Worm (Caenorhabditis elegans) whole organism, L4 larva: Measurements from ENCODE around the gene smcl-1.
A peak's percentile ranks its signal among the peaks of the same experiment; 100 is the strongest.

ENCODE experiments used
- F49E8.2 ChIP-seq: sonication (generic microtip); optimal IDR thresholded peaks from 2 replicates; lab custom pipeline; 2016; ENCODE audit warnings: missing compliant biosample characterization, mild to moderate bottlenecking, missing genetic modification characterization, borderline replicate concordance
- Y75B8A.6 ChIP-seq: fragments of 200-800 bp; sonication (Bioruptor generic); IDR thresholded peaks from 2 replicates; pipeline ENCODE4 v1.3.6; 2022; ENCODE audit warnings: missing genetic modification reagents, missing genetic modification characterization, missing compliant biosample characterization
- aha-1 ChIP-seq: fragments of 150-350 bp; peaks from one replicate; lab custom pipeline; 2014; ENCODE audit warnings: missing biosample characterization, missing genetic modification characterization
- ceh-20 ChIP-seq: fragments of 200-800 bp; sonication (Bioruptor generic); IDR thresholded peaks from 2 replicates; pipeline ENCODE4 v1.3.6; 2022; ENCODE audit warnings: missing genetic modification reagents, missing genetic modification characterization, missing compliant biosample characterization
- ceh-44 ChIP-seq: fragments of 200-800 bp; sonication (Bioruptor generic); IDR thresholded peaks from 2 replicates; pipeline ENCODE4 v1.3.6; 2022; ENCODE audit warnings: missing genetic modification reagents, missing genetic modification characterization, missing compliant biosample characterization
- ctbp-1 ChIP-seq: fragments of 200-800 bp; sonication (Bioruptor generic); IDR thresholded peaks from 2 replicates; pipeline ENCODE4 v1.3.6; 2022; ENCODE audit warnings: missing genetic modification reagents, missing genetic modification characterization, missing compliant biosample characterization
- daf-16 ChIP-seq, 3 experiments: sonication (generic microtip); optimal IDR thresholded peaks; 2 replicates each; lab custom pipeline; 2016 to 2017; ENCODE audit warnings: missing genetic modification characterization in 3 of 3, missing genetic modification reagents in 3 of 3, mild to moderate bottlenecking in 2 of 3, missing compliant biosample characterization in 2 of 3, missing biosample characterization in 1 of 3, moderate library complexity in 1 of 3
- daf-8 ChIP-seq: fragments of 200-800 bp; sonication (Bioruptor generic); IDR thresholded peaks from 2 replicates; pipeline ENCODE4 v1.3.6; 2022; ENCODE audit warnings: missing genetic modification characterization, missing compliant biosample characterization
- dmd-6 ChIP-seq: fragments of 200-800 bp; sonication (Bioruptor generic); IDR thresholded peaks from 2 replicates; pipeline ENCODE4 v1.3.6; 2022; ENCODE audit warnings: missing genetic modification reagents, missing genetic modification characterization, missing compliant biosample characterization
- dmd-8 ChIP-seq: fragments of 200-800 bp; sonication (Bioruptor generic); IDR thresholded peaks from 2 replicates; pipeline ENCODE4 v1.3.6; 2022; ENCODE audit warnings: missing genetic modification characterization, missing compliant biosample characterization
- dpl-1 ChIP-seq: fragments of 150-350 bp; optimal IDR thresholded peaks from 2 replicates; lab custom pipeline; 2014; ENCODE audit warnings: missing biosample characterization, missing genetic modification reagents, missing genetic modification characterization
- dve-1 ChIP-seq: sonication (generic microtip); optimal IDR thresholded peaks from 2 replicates; lab custom pipeline; 2017; ENCODE audit warnings: antibody characterized with exemption, mild to moderate bottlenecking, missing genetic modification characterization, missing compliant biosample characterization; ENCODE audit not compliant: insufficient read depth
- fkh-10 ChIP-seq: fragments of 150-350 bp; optimal IDR thresholded peaks from 2 replicates; lab custom pipeline; 2014; ENCODE audit warnings: missing biosample characterization, missing genetic modification reagents, missing genetic modification characterization
- hif-1 ChIP-seq, 2 experiments: sonication (generic microtip); optimal IDR thresholded peaks; 2 replicates each; lab custom pipeline; 2016 to 2017; ENCODE audit warnings: missing compliant biosample characterization in 2 of 2, missing genetic modification characterization in 2 of 2, missing genetic modification reagents in 2 of 2, missing genotype in 2 of 2, mild to moderate bottlenecking in 1 of 2
- hlh-11 ChIP-seq: fragments of 200-800 bp; sonication (Bioruptor generic); optimal IDR thresholded peaks from 2 replicates; lab custom pipeline; 2018; ENCODE audit warnings: mild to moderate bottlenecking, missing genetic modification characterization, missing compliant biosample characterization
- hlh-30 ChIP-seq: sonication (generic microtip); optimal IDR thresholded peaks from 2 replicates; lab custom pipeline; 2017; ENCODE audit warnings: antibody characterized with exemption, mild to moderate bottlenecking, missing genetic modification characterization, missing compliant biosample characterization; ENCODE audit not compliant: insufficient read depth
- hmg-1.1 ChIP-seq: fragments of 200-800 bp; sonication (Bioruptor generic); IDR thresholded peaks from 2 replicates; pipeline ENCODE4 v1.3.6; 2022; ENCODE audit warnings: missing genetic modification reagents, missing genetic modification characterization, missing compliant biosample characterization
- lin-13 ChIP-seq: fragments of 150-350 bp; optimal IDR thresholded peaks from 2 replicates; lab custom pipeline; 2014; ENCODE audit warnings: missing biosample characterization, missing genetic modification reagents, missing genetic modification characterization
- lsy-2 ChIP-seq, 2 experiments: fragments of 150-350 bp in 1 of 2; sonication (generic microtip) in 1 of 2; optimal IDR thresholded peaks; 2 replicates each; lab custom pipeline; 2014 to 2017; ENCODE audit warnings: missing biosample characterization in 2 of 2, missing genetic modification characterization in 2 of 2
- madf-5 ChIP-seq, 2 experiments: fragments of 200-800 bp; sonication (Bioruptor generic); IDR thresholded peaks; 2 replicates each; pipeline ENCODE4 v1.3.6; 2022; ENCODE audit warnings: missing compliant biosample characterization in 2 of 2, missing genetic modification characterization in 2 of 2
- mdl-1 ChIP-seq, 2 experiments: fragments of 150-350 bp in 1 of 2; sonication (generic microtip) in 1 of 2; optimal IDR thresholded peaks; 2 replicates each; lab custom pipeline; 2014 to 2017; ENCODE audit warnings: missing biosample characterization in 2 of 2, missing genetic modification characterization in 2 of 2
- mep-1 ChIP-seq: fragments of 150-350 bp; sonication (generic microtip); optimal IDR thresholded peaks from 3 replicates; lab custom pipeline; 2014; ENCODE audit warnings: missing biosample characterization, missing genetic modification characterization
- mes-2 ChIP-seq: sonication (generic microtip); optimal IDR thresholded peaks from 2 replicates; lab custom pipeline; 2016; ENCODE audit warnings: missing genotype, mild to moderate bottlenecking, missing genetic modification characterization, missing compliant biosample characterization; ENCODE audit not compliant: poor library complexity, severe bottlenecking
- mxl-3 ChIP-seq: fragments of 200-800 bp; sonication (Bioruptor generic); optimal IDR thresholded peaks from 2 replicates; lab custom pipeline; 2018; ENCODE audit warnings: mild to moderate bottlenecking, missing genetic modification characterization, missing compliant biosample characterization
- nhr-237 ChIP-seq: sonication (generic microtip); optimal IDR thresholded peaks from 2 replicates; lab custom pipeline; 2017; ENCODE audit warnings: missing biosample characterization, missing genetic modification characterization
- nhr-28 ChIP-seq: fragments of 150-350 bp; optimal IDR thresholded peaks from 2 replicates; lab custom pipeline; 2014; ENCODE audit warnings: missing biosample characterization, missing genetic modification characterization
- nhr-6 ChIP-seq: fragments of 150-350 bp; optimal IDR thresholded peaks from 2 replicates; lab custom pipeline; 2014; ENCODE audit warnings: missing biosample characterization, missing genetic modification characterization
- nhr-76 ChIP-seq: fragments of 150-350 bp; optimal IDR thresholded peaks from 2 replicates; lab custom pipeline; 2014; ENCODE audit warnings: missing biosample characterization, missing genetic modification characterization
- pha-4 ChIP-seq, 2 experiments: fragments of 150-350 bp in 1 of 2; fragments of 200-800 bp in 1 of 2; sonication (Bioruptor generic) in 1 of 2; IDR thresholded peaks in 1 of 2; optimal IDR thresholded peaks in 1 of 2; 2 replicates each; pipeline versions ENCODE4 v1.3.6 to Lab custom; 2014 to 2022; ENCODE audit warnings: missing genetic modification characterization in 2 of 2, missing genetic modification reagents in 2 of 2, missing biosample characterization in 1 of 2, missing compliant biosample characterization in 1 of 2
- rbr-2 ChIP-seq: sonication (generic microtip); optimal IDR thresholded peaks from 2 replicates; lab custom pipeline; 2016; ENCODE audit warnings: missing genotype, missing genetic modification characterization, missing compliant biosample characterization
- saeg-2 ChIP-seq: fragments of 200-800 bp; sonication (Bioruptor generic); IDR thresholded peaks from 2 replicates; pipeline ENCODE4 v1.3.6; 2022; ENCODE audit warnings: missing genetic modification reagents, missing genetic modification characterization, missing compliant biosample characterization
- set-16 ChIP-seq: fragments of 200-800 bp; sonication (Bioruptor generic); IDR thresholded peaks from 2 replicates; pipeline ENCODE4 v1.3.6; 2022; ENCODE audit warnings: missing genetic modification reagents, missing genetic modification characterization, missing compliant biosample characterization
- snpc-4 ChIP-seq: fragments of 150-350 bp; optimal IDR thresholded peaks from 2 replicates; lab custom pipeline; 2014; ENCODE audit warnings: missing biosample characterization, missing genetic modification characterization
- unc-130 ChIP-seq: sonication (generic microtip); optimal IDR thresholded peaks from 2 replicates; lab custom pipeline; 2016; ENCODE audit warnings: missing genetic modification reagents, missing genetic modification characterization, missing compliant biosample characterization
- unc-62 ChIP-seq, 3 experiments: fragments of 150-350 bp in 1 of 3; sonication (generic microtip); optimal IDR thresholded peaks in 2 of 3; peaks in 1 of 3; 1 replicate in 1 of 3; 2 replicates in 2 of 3; lab custom pipeline; 2014 to 2017; ENCODE audit warnings: missing biosample characterization in 3 of 3, missing genetic modification characterization in 3 of 3, missing genetic modification reagents in 3 of 3, missing genotype in 1 of 3
- vab-7 ChIP-seq: fragments of 200-800 bp; sonication (Bioruptor generic); IDR thresholded peaks from 2 replicates; pipeline ENCODE4 v1.3.6; 2022; ENCODE audit warnings: missing genetic modification reagents, missing genetic modification characterization, missing compliant biosample characterization

smcl-1 gene

ce11 chrX:11664184-11664583, 29.1 kb upstream of the smcl-1 start:
- TF ChIP-seq unc-130 (GFP tag; lab: Kevin White, UChicago) (no peak), nhr-76 (tag; lab: Kevin White, UChicago) (no peak), F49E8.2 (no peak), daf-16 (GFP tag; optimal IDR thresholded peaks at IDR 0.05; lab: Kevin White, UChicago) (no peak), daf-16 (tag; optimal IDR thresholded peaks at IDR 0.05; lab: Kevin White, UChicago) (peak; percentile 52), vab-7 (GFP tag; lab: Robert Waterston, UW) (no peak), fkh-10 (GFP tag; lab: Kevin White, UChicago) (no peak), dve-1 (peak; percentile 8), dmd-6 (GFP tag; lab: Robert Waterston, UW) (no peak), aha-1 (tag; lab: Kevin White, UChicago) (peak; percentile 53), lin-13 (GFP tag; lab: Kevin White, UChicago) (no peak), pha-4 (GFP tag; IDR thresholded peaks at IDR 0.05; lab: Robert Waterston, UW) (no peak), pha-4 (tag; optimal IDR thresholded peaks at IDR 0.05; lab: Kevin White, UChicago) (peak; percentile 62), mes-2 (tag; lab: Kevin White, UChicago) (peak; percentile 9)

ce11 chrX:11665522-11666017, 27.7 kb upstream of the smcl-1 start:
- TF ChIP-seq daf-8 (GFP tag; lab: Robert Waterston, UW), result no peak
- TF ChIP-seq nhr-237 (tag; lab: Kevin White, UChicago), result no peak
- TF ChIP-seq Y75B8A.6 (GFP tag; lab: Robert Waterston, UW), result no peak
- TF ChIP-seq fkh-10 (GFP tag; lab: Kevin White, UChicago), result no peak
- peak; percentile 61 for TF ChIP-seq aha-1 (tag; lab: Kevin White, UChicago)
- TF ChIP-seq dve-1, result no peak

DNA sequence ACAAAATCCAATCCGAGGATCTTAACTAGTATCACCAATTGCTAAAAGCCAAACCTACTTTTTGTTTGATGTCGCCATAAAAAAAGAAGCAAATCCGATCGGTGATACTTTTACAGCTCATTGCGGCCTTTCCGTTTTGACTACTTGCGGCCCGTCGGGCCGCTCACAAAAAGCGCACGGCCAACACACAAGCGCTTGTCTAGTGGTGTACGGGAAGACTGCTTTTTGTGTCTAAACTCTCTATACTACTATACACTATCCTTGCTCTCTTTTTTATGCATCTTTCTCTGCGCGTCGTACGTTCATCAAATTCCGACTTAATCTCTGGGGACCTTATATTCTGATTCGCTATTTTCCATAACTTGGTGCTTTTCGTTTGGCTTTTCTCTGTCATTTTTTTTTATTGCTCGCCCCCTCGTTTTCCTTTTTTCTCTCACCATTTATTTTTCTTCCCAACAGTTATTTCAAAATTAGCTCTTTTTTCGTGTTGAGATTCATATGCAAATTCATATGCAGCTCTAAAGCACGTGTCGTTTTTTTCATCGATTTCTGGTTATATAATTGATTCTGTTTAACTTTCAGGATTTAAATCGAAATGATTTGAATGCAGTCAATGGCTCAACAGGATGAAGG, 26.6 kb upstream of the smcl-1 start, which contains the start of gene noca-2:
Gene noca-2 (plus strand): TSS at position 583 of the 633 bp plus-strand sequence.
- no peak for TF ChIP-seq dmd-8 (GFP tag; lab: Robert Waterston, UW)
- peak; percentile 33 for TF ChIP-seq rbr-2
- peak; percentile 29 for TF ChIP-seq nhr-28 (tag; lab: Kevin White, UChicago)
- TF ChIP-seq set-16 (GFP tag; lab: Robert Waterston, UW), result no peak
- TF ChIP-seq dpl-1 (GFP tag; lab: Kevin White, UChicago), result peak; percentile 17
- peak; percentile 26 for TF ChIP-seq mes-2 (tag; lab: Kevin White, UChicago)
- no peak for TF ChIP-seq snpc-4 (tag; lab: Kevin White, UChicago)
- TF ChIP-seq ceh-20 (GFP tag; lab: Robert Waterston, UW), result no peak
- TF ChIP-seq dmd-6 (GFP tag; lab: Robert Waterston, UW), result peak; percentile 36
- TF ChIP-seq nhr-6 (tag; lab: Kevin White, UChicago), result peak; percentile 4
- peak; percentile 54 for TF ChIP-seq mep-1 (tag; lab: Kevin White, UChicago)
- peak; percentile 75 for TF ChIP-seq hmg-1.1
- 0 out of 2 replicates have a peak, but pooled peaks have one; percentile 47 for TF ChIP-seq ctbp-1 (GFP tag; lab: Robert Waterston, UW)
- peak in 1 of 2 experiments; percentile 55 for TF ChIP-seq unc-62 (GFP tag; optimal IDR thresholded peaks at IDR 0.05 in 1 of 2; lab: Kevin White, UChicago)
- no peak for TF ChIP-seq unc-62 (tag; optimal IDR thresholded peaks at IDR 0.05; lab: Kevin White, UChicago)
- TF ChIP-seq mxl-3 (GFP tag; lab: Kevin White, UChicago), result no peak
- no peak for TF ChIP-seq saeg-2
- no peak for TF ChIP-seq ceh-44 (GFP tag; lab: Robert Waterston, UW)
- TF ChIP-seq hlh-30 (tag; lab: Kevin White, UChicago), result peak; percentile 47
- peak in 1 of 2 experiments; percentile 19 for TF ChIP-seq mdl-1 (tag; optimal IDR thresholded peaks at IDR 0.05; lab: Kevin White, UChicago)
- TF ChIP-seq hlh-11, result peak; percentile 30
- peak; percentile 45 for TF ChIP-seq aha-1 (tag; lab: Kevin White, UChicago)
- TF ChIP-seq madf-5 (GFP tag; IDR thresholded peaks at IDR 0.05; lab: Robert Waterston, UW), result no peak
- no peak for TF ChIP-seq lsy-2 (tag; optimal IDR thresholded peaks at IDR 0.05; lab: Kevin White, UChicago)
- no peak for TF ChIP-seq daf-16 (GFP tag; optimal IDR thresholded peaks at IDR 0.05; lab: Kevin White, UChicago)
- TF ChIP-seq daf-16 (tag; optimal IDR thresholded peaks at IDR 0.05; lab: Kevin White, UChicago), result peak; percentile 24
- TF ChIP-seq hif-1 (tag; optimal IDR thresholded peaks at IDR 0.05; lab: Kevin White, UChicago), result no peak
- TF ChIP-seq, all 104 proteins: peak for 15
